Worm (Caenorhabditis elegans) whole organism, mixed stage, embryonic: ENCODE measurements around the gene tag-340.

ENCODE experiments used
- M03D4.4 ChIP-seq: sonication (generic microtip); optimal IDR thresholded peaks from 2 replicates; lab custom pipeline; 2017; ENCODE audit warnings: mild to moderate bottlenecking, missing genetic modification characterization, missing compliant biosample characterization
- bed-3 ChIP-seq: fragments of 200-800 bp; sonication (Bioruptor generic); optimal IDR thresholded peaks from 3 replicates; lab custom pipeline; 2018; ENCODE audit warnings: mild to moderate bottlenecking, missing genetic modification characterization, moderate library complexity, missing compliant biosample characterization
- blmp-1 ChIP-seq: fragments of 150-350 bp; optimal IDR thresholded peaks from 2 replicates; lab custom pipeline; 2014; ENCODE audit warnings: missing biosample characterization, missing genetic modification characterization
- ceh-39 ChIP-seq: fragments of 150-350 bp; optimal IDR thresholded peaks from 2 replicates; lab custom pipeline; 2014; ENCODE audit warnings: missing biosample characterization, missing genetic modification characterization
- ceh-43 ChIP-seq: fragments of 200-800 bp; sonication (Bioruptor generic); optimal IDR thresholded peaks from 2 replicates; lab custom pipeline; 2018; ENCODE audit warnings: mild to moderate bottlenecking, missing genetic modification characterization, moderate library complexity, missing compliant biosample characterization
- ceh-83 ChIP-seq: fragments of 200-800 bp; sonication (Bioruptor generic); optimal IDR thresholded peaks from 2 replicates; lab custom pipeline; 2018; ENCODE audit warnings: mild to moderate bottlenecking, missing genetic modification characterization, missing compliant biosample characterization
- ces-1 ChIP-seq: fragments of 150-350 bp; optimal IDR thresholded peaks from 2 replicates; lab custom pipeline; 2014; ENCODE audit warnings: missing biosample characterization, missing genetic modification reagents, missing genetic modification characterization
- cnd-1 ChIP-seq: fragments of 200-800 bp; sonication (Bioruptor generic); optimal IDR thresholded peaks from 2 replicates; lab custom pipeline; 2018; ENCODE audit warnings: mild to moderate bottlenecking, missing genetic modification characterization, missing compliant biosample characterization
- drap-1 ChIP-seq: fragments of 200-800 bp; sonication (Bioruptor generic); optimal IDR thresholded peaks from 3 replicates; lab custom pipeline; 2018; ENCODE audit warnings: mild to moderate bottlenecking, missing genetic modification characterization, missing compliant biosample characterization
- elt-1 ChIP-seq: sonication (generic microtip); optimal IDR thresholded peaks from 2 replicates; lab custom pipeline; 2017; ENCODE audit warnings: missing genetic modification characterization, mild to moderate bottlenecking, missing compliant biosample characterization, antibody characterized with exemption, moderate library complexity, borderline replicate concordance; ENCODE audit not compliant: insufficient read depth
- flh-1 ChIP-seq: fragments of 200-800 bp; sonication (Bioruptor generic); optimal IDR thresholded peaks from 2 replicates; lab custom pipeline; 2018; ENCODE audit warnings: mild to moderate bottlenecking, missing genetic modification characterization, moderate library complexity, missing compliant biosample characterization
- ham-2 ChIP-seq: fragments of 200-800 bp; sonication (Bioruptor generic); optimal IDR thresholded peaks from 2 replicates; lab custom pipeline; 2018; ENCODE audit warnings: mild to moderate bottlenecking, missing genetic modification characterization, missing compliant biosample characterization
- lin-13 ChIP-seq: fragments of 150-350 bp; optimal IDR thresholded peaks from 2 replicates; lab custom pipeline; 2014; ENCODE audit warnings: missing biosample characterization, missing genetic modification characterization
- lsy-2 ChIP-seq: fragments of 150-350 bp; optimal IDR thresholded peaks from 2 replicates; lab custom pipeline; 2014; ENCODE audit warnings: missing biosample characterization, missing genetic modification characterization
- mab-5 ChIP-seq: fragments of 150-350 bp; optimal IDR thresholded peaks from 2 replicates; lab custom pipeline; 2014; ENCODE audit warnings: missing biosample characterization, missing genetic modification characterization
- mep-1 ChIP-seq: fragments of 150-350 bp; optimal IDR thresholded peaks from 2 replicates; lab custom pipeline; 2017; ENCODE audit warnings: missing biosample characterization, missing genetic modification reagents, missing genetic modification characterization, inconsistent platforms
- mls-2 ChIP-seq: sonication (generic microtip); optimal IDR thresholded peaks from 2 replicates; lab custom pipeline; 2016; ENCODE audit warnings: mild to moderate bottlenecking, missing genetic modification characterization, moderate library complexity, missing compliant biosample characterization
- nhr-12 ChIP-seq: fragments of 150-350 bp; optimal IDR thresholded peaks from 2 replicates; lab custom pipeline; 2014; ENCODE audit warnings: missing biosample characterization, missing genetic modification characterization
- nhr-2 ChIP-seq: fragments of 150-350 bp; optimal IDR thresholded peaks from 2 replicates; lab custom pipeline; 2014; ENCODE audit warnings: missing biosample characterization, missing genetic modification characterization
- nhr-237 ChIP-seq: fragments of 150-350 bp; optimal IDR thresholded peaks from 2 replicates; lab custom pipeline; 2014; ENCODE audit warnings: missing biosample characterization, missing genetic modification characterization
- nhr-28 ChIP-seq: fragments of 150-350 bp; optimal IDR thresholded peaks from 2 replicates; lab custom pipeline; 2014; ENCODE audit warnings: missing biosample characterization, missing genetic modification characterization
- pha-4 ChIP-seq: fragments of 150-350 bp; optimal IDR thresholded peaks from 2 replicates; lab custom pipeline; 2018; ENCODE audit warnings: missing biosample characterization, missing genetic modification reagents, missing genetic modification characterization
- sem-2 ChIP-seq: fragments of 200-800 bp; sonication (Bioruptor generic); optimal IDR thresholded peaks from 2 replicates; lab custom pipeline; 2018; ENCODE audit warnings: mild to moderate bottlenecking, missing genetic modification characterization, missing compliant biosample characterization
- snpc-4 ChIP-seq: fragments of 150-350 bp; optimal IDR thresholded peaks from 2 replicates; lab custom pipeline; 2014; ENCODE audit warnings: missing biosample characterization, missing genetic modification characterization
- sptf-1 ChIP-seq: sonication (generic microtip); optimal IDR thresholded peaks from 2 replicates; lab custom pipeline; 2017; ENCODE audit warnings: mild to moderate bottlenecking, missing genetic modification characterization, moderate library complexity, missing compliant biosample characterization
- tbx-8 ChIP-seq: fragments of 200-800 bp; sonication (Bioruptor generic); optimal IDR thresholded peaks from 2 replicates; lab custom pipeline; 2018; ENCODE audit warnings: mild to moderate bottlenecking, missing genetic modification characterization, moderate library complexity, missing compliant biosample characterization
- unc-120 ChIP-seq: sonication (generic microtip); optimal IDR thresholded peaks from 2 replicates; lab custom pipeline; 2017; ENCODE audit warnings: missing genetic modification characterization, missing compliant biosample characterization; ENCODE audit not compliant: poor library complexity, severe bottlenecking
- unc-39 ChIP-seq: fragments of 150-350 bp; optimal IDR thresholded peaks from 2 replicates; lab custom pipeline; 2014; ENCODE audit warnings: missing biosample characterization, missing genetic modification characterization
- zip-8 ChIP-seq: fragments of 150-350 bp; optimal IDR thresholded peaks from 2 replicates; lab custom pipeline; 2014; ENCODE audit warnings: missing biosample characterization, missing genetic modification characterization
- ztf-11 ChIP-seq: fragments of 150-350 bp; optimal IDR thresholded peaks from 2 replicates; lab custom pipeline; 2014; ENCODE audit warnings: missing biosample characterization, missing genetic modification characterization

tag-340 gene

ce11 chrIII:4868643-4869042 is 31.7 kb upstream of the tag-340 start, which contains the start of the genes msd-4 and C35D10.3:
Gene msd-4, minus strand, starts transcription at chrIII:4868743.
Gene C35D10.3, plus strand, starts transcription at chrIII:4868921.
- TF ChIP-seq lsy-2 (tag; lab: Kevin White, UChicago) (no peak), ham-2 (no peak), unc-39 (no peak), ces-1 (GFP tag; lab: Kevin White, UChicago) (no peak), ceh-43 (no peak), elt-1 (tag; lab: Kevin White, UChicago) (no peak), ceh-39 (tag; lab: Kevin White, UChicago) (no peak), cnd-1 (no peak), nhr-2 (no peak), sem-2 (GFP tag; lab: Kevin White, UChicago) (no peak), mep-1 (tag; lab: Kevin White, UChicago) (no peak), mls-2 (no peak), tbx-8 (no peak), flh-1 (GFP tag; lab: Kevin White, UChicago) (no peak), ceh-83 (GFP tag; lab: Kevin White, UChicago) (no peak), zip-8 (tag; lab: Kevin White, UChicago) (no peak)

- TF ChIP-seq mls-2 (no peak), snpc-4 (tag; lab: Kevin White, UChicago) (no peak), nhr-2 (no peak), sem-2 (GFP tag; lab: Kevin White, UChicago) (no peak), ceh-39 (tag; lab: Kevin White, UChicago) (no peak), ham-2 (no peak), ceh-83 (GFP tag; lab: Kevin White, UChicago) (no peak), nhr-237 (no peak), unc-120 (tag; lab: Kevin White, UChicago) (no peak)
Measured at ce11 chrIII:4870478-4870877, 29.8 kb upstream of the tag-340 start, which contains the start of gene gipc-1. Gene gipc-1, plus strand, starts transcription at chrIII:4870778.

ce11 chrIII:4873395-4873794 is 26.9 kb upstream of the tag-340 start:
- TF ChIP-seq sptf-1 (tag; lab: Kevin White, UChicago) (no peak), ces-1 (GFP tag; lab: Kevin White, UChicago) (no peak), lsy-2 (tag; lab: Kevin White, UChicago) (no peak), bed-3 (no peak), nhr-2 (no peak), snpc-4 (tag; lab: Kevin White, UChicago) (no peak), flh-1 (GFP tag; lab: Kevin White, UChicago) (no peak), zip-8 (tag; lab: Kevin White, UChicago) (no peak), cnd-1 (no peak), ham-2 (no peak), M03D4.4 (tag; lab: Kevin White, UChicago) (no peak), nhr-237 (no peak), drap-1 (GFP tag; lab: Kevin White, UChicago) (no peak), ztf-11 (tag; lab: Kevin White, UChicago) (no peak), ceh-43 (no peak), sem-2 (GFP tag; lab: Kevin White, UChicago) (no peak), mep-1 (tag; lab: Kevin White, UChicago) (no peak), tbx-8 (no peak), nhr-12 (tag; lab: Kevin White, UChicago) (no peak)

ce11 chrIII:4874671-4875070 is 25.6 kb upstream of the tag-340 start, which contains the start of gene C35D10.12:
Gene C35D10.12, minus strand, starts transcription at chrIII:4874771.
- TF ChIP-seq ces-1 (GFP tag; lab: Kevin White, UChicago) (no peak), mls-2 (no peak), cnd-1 (no peak), nhr-2 (no peak), blmp-1 (no peak), nhr-28 (tag; lab: Kevin White, UChicago) (no peak), lin-13 (no peak), ceh-43 (no peak), ceh-83 (GFP tag; lab: Kevin White, UChicago) (no peak), unc-120 (tag; lab: Kevin White, UChicago) (no peak), mab-5 (tag; lab: Kevin White, UChicago) (no peak), unc-39 (no peak)

- TF ChIP-seq ces-1 (GFP tag; lab: Kevin White, UChicago) (peak; percentile 21), mep-1 (tag; lab: Kevin White, UChicago) (no peak)
Measured at ce11 chrIII:4875663-4876062, 24.6 kb upstream of the tag-340 start.

ce11 chrIII:4878281-4878680 is 22.0 kb upstream of the tag-340 start, which contains the start of the genes tost-1 and arx-6:
Gene tost-1, minus strand, starts transcription at chrIII:4878311.
Gene arx-6, plus strand, starts transcription at chrIII:4878658.
- no peak for TF ChIP-seq nhr-28 (tag; lab: Kevin White, UChicago)
- TF ChIP-seq lsy-2 (tag; lab: Kevin White, UChicago): peak; percentile 37
- TF ChIP-seq pha-4 (tag; lab: Kevin White, UChicago): peak; percentile 19
- no peak for TF ChIP-seq unc-120 (tag; lab: Kevin White, UChicago)
- TF ChIP-seq ztf-11 (tag; lab: Kevin White, UChicago): no peak
- TF ChIP-seq mep-1 (tag; lab: Kevin White, UChicago): peak; percentile 50
- TF ChIP-seq lin-13: no peak
